Fruit fly (Drosophila melanogaster) whole organism: ENCODE data around the gene CG5618.

ENCODE experiments used
- pan ChIP-seq: fragments of >200 bp; optimal IDR thresholded peaks from 2 replicates; lab custom pipeline; 2017
- psq ChIP-seq: fragments of >200 bp; optimal IDR thresholded peaks from 2 replicates; lab custom pipeline; 2017

DNA sequence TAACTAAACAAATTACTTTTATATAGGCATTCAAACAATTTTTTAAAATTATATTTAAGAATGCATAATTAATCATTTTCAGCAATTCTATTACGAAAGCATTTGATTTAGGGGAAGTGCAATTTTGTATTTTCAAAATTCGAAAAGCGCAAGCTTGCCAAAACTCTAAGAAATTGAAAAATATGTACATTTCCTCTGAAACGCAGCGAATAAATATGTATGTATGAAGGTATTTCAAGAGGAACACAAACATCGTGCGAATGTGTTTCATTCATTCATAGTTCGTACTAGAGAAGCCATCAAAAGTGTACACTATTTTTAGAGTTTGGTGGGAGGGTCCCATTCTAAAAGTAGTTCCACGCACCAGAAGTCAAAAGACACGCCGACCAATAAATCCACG lies 16.8 kb downstream of the CG5618 start, which contains the start of gene CG13247:
- TF ChIP-seq psq (lab: Kevin White, UChicago) (no peak), pan (no peak)
